Fruit fly (Drosophila melanogaster): ENCODE results near the gene zfh1.

Gene zfh1

dm6 chr3R:30808346-30809286 lies 42.9 kb downstream of the zfh1 start, which contains the start of gene cindr (continued):
- peak; percentile 33 for TF ChIP-seq CG1832 (GFP tag; optimal IDR thresholded peaks at IDR 0.05)
- TF ChIP-seq caup (GFP tag; optimal IDR thresholded peaks at IDR 0.05; ENCODE audit: severe bottlenecking), result peak; percentile 69
- TF ChIP-seq tx (GFP tag; optimal IDR thresholded peaks at IDR 0.05), result peak; percentile 11
- TF ChIP-seq gce (GFP tag; IDR thresholded peaks at IDR 0.05), result no peak; the same call in 1 of the 3 replicates
- TF ChIP-seq disco-r (GFP tag; optimal IDR thresholded peaks at IDR 0.05), result no peak
- peak; percentile 76 for TF ChIP-seq CoRest (tag; optimal IDR thresholded peaks at IDR 0.05)
- no peak for TF ChIP-seq sima (GFP tag; optimal IDR thresholded peaks at IDR 0.05)
- peak; percentile 11 for TF ChIP-seq CG12071 (GFP tag; optimal IDR thresholded peaks at IDR 0.05)
- 0 out of 2 replicates have a peak, but pooled peaks have one; percentile 17 for TF ChIP-seq rib (GFP tag; IDR thresholded peaks at IDR 0.05)
- peak; percentile 13; the same call in 1 of the 3 replicates for TF ChIP-seq croc (GFP tag; conservative IDR thresholded peaks at IDR 0.05)
- no peak for TF ChIP-seq CG15011 (GFP tag; optimal IDR thresholded peaks at IDR 0.05)
- TF ChIP-seq tap (tag; optimal IDR thresholded peaks at IDR 0.05), result peak; percentile 15
- no peak for TF ChIP-seq Fer2 (tag; optimal IDR thresholded peaks at IDR 0.05)
- peak; percentile 45 for TF ChIP-seq lilli (GFP tag; optimal IDR thresholded peaks at IDR 0.05)
- TF ChIP-seq dm (GFP tag; optimal IDR thresholded peaks at IDR 0.05), result peak; percentile 69
- peak; percentile 28 for TF ChIP-seq CG9609 (GFP tag; optimal IDR thresholded peaks at IDR 0.05)
- TF ChIP-seq MESR4 (GFP tag; optimal IDR thresholded peaks at IDR 0.05), result peak; percentile 69
- TF ChIP-seq pum (GFP tag; optimal IDR thresholded peaks at IDR 0.05), result no peak
- TF ChIP-seq CG8944 (GFP tag; optimal IDR thresholded peaks at IDR 0.05), result no peak
- peak; percentile 40 for TF ChIP-seq ind (GFP tag; optimal IDR thresholded peaks at IDR 0.05)
- TF ChIP-seq gsb-n (tag; optimal IDR thresholded peaks at IDR 0.05), result peak; percentile 8
- TF ChIP-seq gcm2 (GFP tag; optimal IDR thresholded peaks at IDR 0.05), result no peak
- peak; percentile 31 for TF ChIP-seq salm (tag; optimal IDR thresholded peaks at IDR 0.05)
- no peak for TF ChIP-seq PHDP (tag; optimal IDR thresholded peaks at IDR 0.05)
- peak; percentile 45 for TF ChIP-seq CG3163 (GFP tag; optimal IDR thresholded peaks at IDR 0.05)
- TF ChIP-seq cg (GFP tag; optimal IDR thresholded peaks at IDR 0.05), result peak; percentile 22
- TF ChIP-seq CG18011 (GFP tag; optimal IDR thresholded peaks at IDR 0.05), result no peak
- TF ChIP-seq Poxn (GFP tag; IDR thresholded peaks at IDR 0.05), result no peak
- TF ChIP-seq Blimp-1 (GFP tag; optimal IDR thresholded peaks at IDR 0.05), result peak; percentile 19
- peak; percentile 16 for TF ChIP-seq Hand (GFP tag; optimal IDR thresholded peaks at IDR 0.05)
- no peak for TF ChIP-seq usp (GFP tag; optimal IDR thresholded peaks at IDR 0.05)
- TF ChIP-seq otp (GFP tag; IDR thresholded peaks at IDR 0.05), result no peak
- peak; percentile 72 for TF ChIP-seq Dek (tag; optimal IDR thresholded peaks at IDR 0.05)
- peak; percentile 77 for TF ChIP-seq CG12155 (GFP tag; optimal IDR thresholded peaks at IDR 0.05)
- TF ChIP-seq maf-S (GFP tag; optimal IDR thresholded peaks at IDR 0.05), result peak; percentile 41
- TF ChIP-seq crp (GFP tag; optimal IDR thresholded peaks at IDR 0.05), result peak in 1 of 2 experiments; percentile 24
- peak; percentile 48 for TF ChIP-seq NC2β (GFP tag; optimal IDR thresholded peaks at IDR 0.05)
- TF ChIP-seq Aef1 (GFP tag; IDR thresholded peaks at IDR 0.05), result peak; percentile 67
- TF ChIP-seq CG8478 (optimal IDR thresholded peaks at IDR 0.05), result no peak
- no peak for TF ChIP-seq tio (GFP tag; optimal IDR thresholded peaks at IDR 0.05)
- TF ChIP-seq CG2889 (GFP tag; IDR thresholded peaks at IDR 0.05), result no peak
- TF ChIP-seq slou (GFP tag; optimal IDR thresholded peaks at IDR 0.05), result no peak
- TF ChIP-seq CG10431 (GFP tag; optimal IDR thresholded peaks at IDR 0.05), result no peak
- peak; percentile 51 for TF ChIP-seq CG7987 (GFP tag; optimal IDR thresholded peaks at IDR 0.05)
- TF ChIP-seq E2f1 (GFP tag; IDR thresholded peaks at IDR 0.05), result no peak
- TF ChIP-seq CG15514 (GFP tag; optimal IDR thresholded peaks at IDR 0.05), result peak; percentile 90
- TF ChIP-seq CG9876 (GFP tag; optimal IDR thresholded peaks at IDR 0.05), result peak; percentile 52
- TF ChIP-seq ash1 (GFP tag; optimal IDR thresholded peaks at IDR 0.05), result peak; percentile 69
- TF ChIP-seq esg (GFP tag; conservative IDR thresholded peaks at IDR 0.05), result no peak
